Worm (Caenorhabditis elegans): ENCODE measurements around the gene F48G7.13.

The F48G7.13 gene

DNA sequence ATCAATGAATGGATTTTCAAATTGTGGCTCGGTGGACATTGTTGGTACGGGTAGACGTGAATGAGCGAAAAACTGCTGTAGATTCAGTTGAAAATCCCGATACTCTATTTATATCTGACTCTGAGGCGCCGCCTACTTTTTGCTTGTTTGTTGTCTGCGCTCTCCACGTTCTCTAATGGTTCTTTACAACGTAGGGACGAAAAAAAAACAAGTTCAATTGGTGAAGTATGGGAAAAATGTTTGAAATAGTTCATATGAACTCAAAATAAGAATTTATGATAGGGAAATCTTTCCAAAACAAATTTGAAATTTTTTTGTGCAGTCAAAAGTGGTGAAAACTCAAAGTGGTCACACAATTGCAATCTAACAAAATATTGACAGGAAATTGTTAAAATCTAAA, 19.5 kb downstream of the F48G7.13 start, which contains the start of gene F48G7.10:
Gene F48G7.10 (minus strand): TSS at position 101 of the 400 bp plus-strand sequence.
- TF ChIP-seq drap-1 (GFP tag; optimal IDR thresholded peaks at IDR 0.05), result no peak
- no peak for TF ChIP-seq hlh-1 (tag; optimal IDR thresholded peaks at IDR 0.05)
- TF ChIP-seq unc-120 (tag; optimal IDR thresholded peaks at IDR 0.05; ENCODE audit: poor library complexity, severe bottlenecking), result no peak
- TF ChIP-seq ham-2 (GFP tag; optimal IDR thresholded peaks at IDR 0.05), result no peak
- no peak for TF ChIP-seq nhr-2 (tag; optimal IDR thresholded peaks at IDR 0.05)

ce11 chrV:635630-636029, 20.3 kb downstream of the F48G7.13 start:
- TF ChIP-seq ham-2 (GFP tag; optimal IDR thresholded peaks at IDR 0.05), result no peak
- TF ChIP-seq unc-39 (tag; optimal IDR thresholded peaks at IDR 0.05), result no peak
- TF ChIP-seq elt-1 (tag; optimal IDR thresholded peaks at IDR 0.05; ENCODE audit: borderline replicate concordance, insufficient read depth), result no peak
- TF ChIP-seq lin-32 (GFP tag; optimal IDR thresholded peaks at IDR 0.05), result no peak
- no peak for TF ChIP-seq mep-1 (tag; optimal IDR thresholded peaks at IDR 0.05)
- no peak for TF ChIP-seq ceh-83 (GFP tag; optimal IDR thresholded peaks at IDR 0.05)

- TF ChIP-seq hlh-1 (tag; optimal IDR thresholded peaks at IDR 0.05) (no peak), ham-2 (GFP tag; optimal IDR thresholded peaks at IDR 0.05) (no peak), lin-32 (GFP tag; optimal IDR thresholded peaks at IDR 0.05) (no peak), zip-8 (tag; optimal IDR thresholded peaks at IDR 0.05) (no peak), sptf-1 (tag; optimal IDR thresholded peaks at IDR 0.05) (no peak), drap-1 (GFP tag; optimal IDR thresholded peaks at IDR 0.05) (no peak)
Observed at ce11 chrV:636281-636680, 20.9 kb downstream of the F48G7.13 start, which contains the start of gene pals-31. TSS of gene pals-31 (plus strand) at chrV:636581.

DNA sequence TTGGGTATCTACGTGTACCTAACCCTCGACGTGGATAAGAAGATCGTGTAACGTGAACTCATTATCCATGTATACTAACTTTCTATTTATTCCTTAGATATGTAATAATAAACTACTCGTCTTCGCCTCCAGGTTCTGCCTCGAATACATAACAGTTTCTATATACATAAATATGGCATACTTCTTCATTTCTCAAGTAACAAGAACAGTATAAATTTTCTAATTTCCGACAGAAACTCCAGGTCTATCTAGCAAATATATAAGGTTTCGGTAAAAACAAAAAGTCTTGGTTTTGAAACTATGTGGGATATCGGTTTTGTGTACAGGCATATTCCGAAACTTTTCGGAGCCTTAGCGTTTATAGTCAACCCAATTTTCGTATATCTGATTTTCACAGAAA, 23.0 kb downstream of the F48G7.13 start, which contains the start of gene srj-37:
Gene srj-37 (plus strand): TSS at position 301 of the 400 bp plus-strand sequence.
- TF ChIP-seq ztf-11 (tag; optimal IDR thresholded peaks at IDR 0.05) (no peak), unc-62 (GFP tag; optimal IDR thresholded peaks at IDR 0.05) (no peak), snpc-4 (tag; optimal IDR thresholded peaks at IDR 0.05) (no peak), mls-2 (tag; optimal IDR thresholded peaks at IDR 0.05) (no peak), unc-120 (tag; optimal IDR thresholded peaks at IDR 0.05; ENCODE audit: poor library complexity, severe bottlenecking) (no peak), hlh-1 (tag; optimal IDR thresholded peaks at IDR 0.05) (no peak), lsy-2 (tag; optimal IDR thresholded peaks at IDR 0.05) (no peak), ceh-83 (GFP tag; optimal IDR thresholded peaks at IDR 0.05) (no peak), elt-1 (tag; optimal IDR thresholded peaks at IDR 0.05; ENCODE audit: borderline replicate concordance, insufficient read depth) (no peak), sem-2 (GFP tag; optimal IDR thresholded peaks at IDR 0.05) (no peak), elt-3 (tag; optimal IDR thresholded peaks at IDR 0.05) (no peak)

- TF ChIP-seq hlh-1 (tag; optimal IDR thresholded peaks at IDR 0.05) (no peak), unc-120 (tag; optimal IDR thresholded peaks at IDR 0.05; ENCODE audit: poor library complexity, severe bottlenecking) (peak; percentile 22), ces-1 (GFP tag; optimal IDR thresholded peaks at IDR 0.05) (peak; percentile 41)
Observed at ce11 chrV:642750-643149, 27.4 kb downstream of the F48G7.13 start, which contains the start of gene nhr-190. TSS of gene nhr-190 (minus strand) at chrV:642924.

- no peak for TF ChIP-seq sptf-1 (tag; optimal IDR thresholded peaks at IDR 0.05)
- TF ChIP-seq ceh-43 (GFP tag; optimal IDR thresholded peaks at IDR 0.05), result no peak
- no peak for TF ChIP-seq nhr-76 (tag; optimal IDR thresholded peaks at IDR 0.05)
- no peak for TF ChIP-seq ztf-11 (tag; optimal IDR thresholded peaks at IDR 0.05)
- no peak for TF ChIP-seq ces-1 (GFP tag; optimal IDR thresholded peaks at IDR 0.05)
- TF ChIP-seq zip-8 (tag; optimal IDR thresholded peaks at IDR 0.05), result no peak
- no peak for TF ChIP-seq M03D4.4 (tag; optimal IDR thresholded peaks at IDR 0.05)
- TF ChIP-seq blmp-1 (tag; optimal IDR thresholded peaks at IDR 0.05), result no peak
- TF ChIP-seq drap-1 (GFP tag; optimal IDR thresholded peaks at IDR 0.05), result no peak
- no peak for TF ChIP-seq mep-1 (tag; optimal IDR thresholded peaks at IDR 0.05)
- no peak for TF ChIP-seq lin-32 (GFP tag; optimal IDR thresholded peaks at IDR 0.05)
- no peak for TF ChIP-seq nhr-237 (tag; optimal IDR thresholded peaks at IDR 0.05)
Observed at ce11 chrV:646129-646528, 30.8 kb downstream of the F48G7.13 start, which contains the start of gene F48G7.12. TSS of gene F48G7.12 (minus strand) at chrV:646229.

- TF ChIP-seq unc-62 (GFP tag; optimal IDR thresholded peaks at IDR 0.05) (no peak), lin-32 (GFP tag; optimal IDR thresholded peaks at IDR 0.05) (no peak), unc-120 (tag; optimal IDR thresholded peaks at IDR 0.05; ENCODE audit: poor library complexity, severe bottlenecking) (no peak), mls-2 (tag; optimal IDR thresholded peaks at IDR 0.05) (no peak), blmp-1 (tag; optimal IDR thresholded peaks at IDR 0.05) (no peak), ces-1 (GFP tag; optimal IDR thresholded peaks at IDR 0.05) (no peak), ham-2 (GFP tag; optimal IDR thresholded peaks at IDR 0.05) (no peak), unc-39 (tag; optimal IDR thresholded peaks at IDR 0.05) (no peak)
Observed at ce11 chrV:646888-647287, 31.5 kb downstream of the F48G7.13 start, which contains the start of gene ugt-42. TSS of gene ugt-42 (plus strand) at chrV:647188.

Data from whole organism, mixed stage, embryonic.